Fruit fly (Drosophila melanogaster): Measurements from ENCODE around the gene CG11658.

DNA sequence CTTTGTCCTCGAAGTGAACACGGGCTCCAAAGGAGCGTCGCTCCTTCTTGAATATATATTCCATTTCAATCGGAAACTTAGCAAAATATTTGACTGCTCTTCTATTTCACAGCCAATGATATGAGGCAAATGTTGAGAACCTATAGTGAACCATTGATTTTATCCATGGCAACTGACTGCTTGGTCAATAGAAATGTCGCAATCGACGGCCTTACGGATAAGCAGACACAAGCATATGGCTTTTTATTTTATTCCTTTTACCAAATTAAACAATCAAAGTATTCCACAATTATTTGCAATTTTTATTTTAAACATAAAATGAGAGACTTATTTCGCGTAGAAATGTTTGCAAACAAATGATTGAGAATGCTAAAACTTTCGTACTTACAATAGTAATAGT lies 9.2 kb downstream of the CG11658 start, which contains the start of gene Dnai2:
- TF ChIP-seq Gsc (GFP tag; IDR thresholded peaks at IDR 0.05) (no peak), Oaz (GFP tag; IDR thresholded peaks at IDR 0.05) (no peak), CG3407 (GFP tag; optimal IDR thresholded peaks at IDR 0.05) (no peak), zfh1 (GFP tag; IDR thresholded peaks at IDR 0.05) (no peak), tx (GFP tag; optimal IDR thresholded peaks at IDR 0.05) (no peak), Fer3 (tag; optimal IDR thresholded peaks at IDR 0.05) (no peak)

All from whole organism, embryonic.